Worm (Caenorhabditis elegans) whole organism, young adult: ENCODE data around the gene srt-68.

Experiments
- F37B4.10 ChIP-seq: fragments of 200-800 bp; sonication (Bioruptor generic); IDR thresholded peaks from 2 replicates; pipeline ENCODE4 v1.3.6; 2022; ENCODE audit warnings: missing genetic modification characterization, missing compliant biosample characterization
- cebp-2 ChIP-seq: fragments of 200-800 bp; sonication (Bioruptor generic); IDR thresholded peaks from 2 replicates; pipeline ENCODE4 v1.3.6; 2022; ENCODE audit warnings: missing genetic modification characterization, missing compliant biosample characterization
- ceh-40 ChIP-seq: fragments of 200-800 bp; sonication (Bioruptor generic); IDR thresholded peaks from 2 replicates; pipeline ENCODE4 v1.3.6; 2022; ENCODE audit warnings: missing genetic modification characterization, missing compliant biosample characterization
- ekl-4 ChIP-seq: fragments of 200-800 bp; sonication (Bioruptor generic); IDR thresholded peaks from 2 replicates; pipeline ENCODE4 v1.3.6; 2022; ENCODE audit warnings: missing genetic modification reagents, missing genetic modification characterization, missing compliant biosample characterization
- zim-3 ChIP-seq: sonication (generic microtip); optimal IDR thresholded peaks from 2 replicates; lab custom pipeline; 2017; ENCODE audit warnings: mild to moderate bottlenecking, missing genetic modification characterization, moderate library complexity, missing compliant biosample characterization
- ztf-3 ChIP-seq: fragments of 200-800 bp; sonication (Bioruptor generic); optimal IDR thresholded peaks from 2 replicates; lab custom pipeline; 2018; ENCODE audit warnings: mild to moderate bottlenecking, missing genetic modification characterization, missing compliant biosample characterization

DNA sequence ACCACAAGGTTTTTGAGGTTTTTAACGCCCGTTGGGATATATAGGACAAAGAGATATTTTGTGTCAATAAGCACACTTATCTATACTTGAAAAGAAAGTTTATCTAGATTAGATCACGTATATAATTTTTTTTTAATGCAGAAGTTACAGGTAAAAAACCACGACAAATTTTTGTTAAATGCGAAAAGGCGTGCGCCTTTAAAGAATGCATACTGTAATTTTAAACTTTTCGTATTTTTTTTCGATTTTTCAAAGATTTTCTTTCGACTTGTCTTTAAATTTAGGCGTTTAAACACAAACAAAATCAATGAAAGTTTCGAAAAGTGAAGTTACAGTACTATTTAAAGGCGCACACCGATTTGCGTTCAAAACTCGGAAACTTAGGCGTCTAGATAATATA, 48.3 kb downstream of the srt-68 start:
- TF ChIP-seq ceh-40 (no peak), zim-3 (no peak), ztf-3 (GFP tag; lab: Kevin White, UChicago) (no peak), ekl-4 (GFP tag; lab: Robert Waterston, UW) (no peak), cebp-2 (no peak), F37B4.10 (no peak)
